Fruit fly (Drosophila melanogaster) whole organism, embryonic: ENCODE measurements around the gene Sf3b3.

Source experiments
- Ada2b ChIP-seq: fragments of 200-800 bp; sonication (Bioruptor generic); IDR thresholded peaks from 2 replicates; pipeline ENCODE4 v1.3.6; 2022; ENCODE audit warnings: missing biosample characterization, missing genetic modification characterization
- Antp ChIP-seq: fragments of 200-800 bp; sonication (Bioruptor generic); optimal IDR thresholded peaks from 3 replicates; lab custom pipeline; 2016; ENCODE audit warnings: missing biosample characterization, missing genetic modification characterization
- Bgb ChIP-seq: fragments of 200-800 bp; sonication (Bioruptor generic); IDR thresholded peaks from 2 replicates; pipeline ENCODE4 v1.3.6; 2022; ENCODE audit warnings: missing biosample characterization, missing genetic modification characterization; ENCODE audit not compliant: partially characterized antibody
- CG12299 ChIP-seq: fragments of 200-800 bp; sonication (Bioruptor generic); optimal IDR thresholded peaks from 2 replicates; lab custom pipeline; 2018; ENCODE audit warnings: missing biosample characterization, mild to moderate bottlenecking, missing genetic modification characterization
- CG17385 ChIP-seq: fragments of 200-800 bp; sonication (Bioruptor generic); optimal IDR thresholded peaks from 3 replicates; lab custom pipeline; 2018; ENCODE audit warnings: missing biosample characterization, mild to moderate bottlenecking, missing genetic modification characterization
- CG1792 ChIP-seq: fragments of 200-800 bp; sonication (Bioruptor generic); optimal IDR thresholded peaks from 2 replicates; lab custom pipeline; 2016; ENCODE audit warnings: missing biosample characterization, missing genetic modification characterization
- CG18764 ChIP-seq: fragments of 200-800 bp; sonication (Bioruptor generic); optimal IDR thresholded peaks from 3 replicates; lab custom pipeline; 2016; ENCODE audit warnings: missing biosample characterization, missing genetic modification characterization
- CG2120 ChIP-seq: fragments of 200-800 bp; sonication (Bioruptor generic); optimal IDR thresholded peaks from 3 replicates; lab custom pipeline; 2016; ENCODE audit warnings: missing biosample characterization, missing genetic modification characterization
- CG2678 ChIP-seq: fragments of 200-800 bp; sonication (Bioruptor generic); optimal IDR thresholded peaks from 3 replicates; lab custom pipeline; 2019; ENCODE audit warnings: missing biosample characterization, mild to moderate bottlenecking, missing genetic modification characterization, moderate library complexity
- CG30020 ChIP-seq: fragments of 200-800 bp; optimal IDR thresholded peaks from 2 replicates; lab custom pipeline; 2019; ENCODE audit warnings: missing biosample characterization, mild to moderate bottlenecking, missing genetic modification characterization, moderate library complexity
- CG31441 ChIP-seq: fragments of 200-800 bp; sonication (Bioruptor generic); IDR thresholded peaks from 2 replicates; pipeline ENCODE4 v1.3.6; 2022; ENCODE audit warnings: missing biosample characterization, missing genetic modification characterization
- CG3281 ChIP-seq: fragments of 200-800 bp; sonication (Bioruptor generic); optimal IDR thresholded peaks from 3 replicates; lab custom pipeline; 2017; ENCODE audit warnings: missing biosample characterization, mild to moderate bottlenecking, missing genetic modification characterization
- CG3407 ChIP-seq: fragments of 200-800 bp; sonication (Bioruptor generic); optimal IDR thresholded peaks from 2 replicates; lab custom pipeline; 2018; ENCODE audit warnings: missing biosample characterization, mild to moderate bottlenecking, missing genetic modification characterization
- CG42726 ChIP-seq: fragments of 200-800 bp; sonication (Bioruptor generic); IDR thresholded peaks from 2 replicates; pipeline ENCODE4 v1.3.6; 2022; ENCODE audit warnings: missing biosample characterization, missing genetic modification characterization; ENCODE audit not compliant: partially characterized antibody
- CG4617 ChIP-seq: fragments of 200-800 bp; sonication (Bioruptor generic); optimal IDR thresholded peaks from 3 replicates; lab custom pipeline; 2016; ENCODE audit warnings: missing biosample characterization, missing genetic modification characterization, borderline replicate concordance
- CG4707 ChIP-seq: fragments of 200-800 bp; sonication (Bioruptor generic); optimal IDR thresholded peaks from 2 replicates; lab custom pipeline; 2018; ENCODE audit warnings: missing biosample characterization, mild to moderate bottlenecking, missing genetic modification characterization, moderate library complexity
- CG6689 ChIP-seq: fragments of 200-800 bp; sonication (Bioruptor generic); IDR thresholded peaks from 2 replicates; pipeline ENCODE4 v1.3.6; 2022; ENCODE audit warnings: missing biosample characterization, missing genetic modification characterization
- CG7357 ChIP-seq: fragments of 200-800 bp; sonication (Bioruptor generic); IDR thresholded peaks from 3 replicates; pipeline ENCODE4 v1.3.6; 2022; ENCODE audit warnings: missing biosample characterization, missing genetic modification characterization
- CG7839 ChIP-seq: fragments of 200-800 bp; sonication (Bioruptor generic); optimal IDR thresholded peaks from 3 replicates; lab custom pipeline; 2018; ENCODE audit warnings: missing biosample characterization, mild to moderate bottlenecking, missing genetic modification characterization, moderate library complexity
- CG7963 ChIP-seq: fragments of 200-800 bp; sonication (Bioruptor generic); IDR thresholded peaks from 3 replicates; pipeline ENCODE4 v1.3.6; 2022; ENCODE audit warnings: missing biosample characterization, missing genetic modification characterization; ENCODE audit not compliant: partially characterized antibody
- CTCF ChIP-seq: fragments of 200-800 bp; sonication (Bioruptor generic); optimal IDR thresholded peaks from 2 replicates; lab custom pipeline; 2017; ENCODE audit warnings: missing biosample characterization, mild to moderate bottlenecking, missing genetic modification characterization, moderate library complexity
- Camta ChIP-seq: fragments of 200-800 bp; sonication (Bioruptor generic); optimal IDR thresholded peaks from 2 replicates; lab custom pipeline; 2016; ENCODE audit warnings: missing biosample characterization, missing genetic modification characterization
- D19A ChIP-seq: fragments of 200-800 bp; optimal IDR thresholded peaks from 3 replicates; lab custom pipeline; 2019; ENCODE audit warnings: missing biosample characterization, mild to moderate bottlenecking, missing genetic modification characterization, moderate library complexity
- Dref ChIP-seq: fragments of 200-800 bp; sonication (Bioruptor generic); IDR thresholded peaks from 2 replicates; pipeline ENCODE4 v1.3.6; 2022; ENCODE audit warnings: missing biosample characterization, missing genetic modification characterization
- Drgx ChIP-seq: fragments of 200-800 bp; sonication (Bioruptor generic); IDR thresholded peaks from 2 replicates; pipeline ENCODE4 v1.3.6; 2022; ENCODE audit warnings: missing biosample characterization, missing genetic modification characterization
- E2f2 ChIP-seq: fragments of 200-800 bp; sonication (Bioruptor generic); IDR thresholded peaks from 2 replicates; pipeline ENCODE4 v1.3.6; 2022; ENCODE audit warnings: missing biosample characterization, missing genetic modification characterization
- HHEX ChIP-seq: fragments of 200-800 bp; sonication (Bioruptor generic); optimal IDR thresholded peaks from 3 replicates; lab custom pipeline; 2017; ENCODE audit warnings: missing biosample characterization, mild to moderate bottlenecking, missing genetic modification characterization, missing genetic modification reagents
- HLH3B ChIP-seq: fragments of 200-800 bp; sonication (Bioruptor generic); IDR thresholded peaks from 2 replicates; pipeline ENCODE4 v1.3.6; 2022; ENCODE audit warnings: missing biosample characterization, missing genetic modification characterization
- Med ChIP-seq: fragments of 200-800 bp; sonication (Bioruptor generic); peaks from one replicate; lab custom pipeline; 2016; ENCODE audit warnings: missing biosample characterization, missing genetic modification characterization, mild to moderate bottlenecking, inconsistent platforms, moderate library complexity
- NFAT ChIP-seq: fragments of 200-800 bp; sonication (Bioruptor generic); IDR thresholded peaks from 2 replicates; pipeline ENCODE4 v1.3.6; 2022; ENCODE audit warnings: missing biosample characterization, missing genetic modification characterization
- Oaz ChIP-seq: fragments of 200-800 bp; sonication (Bioruptor generic); IDR thresholded peaks from 2 replicates; pipeline ENCODE4 v1.3.6; 2022; ENCODE audit warnings: missing biosample characterization, missing genetic modification characterization
- Optix ChIP-seq: fragments of 200-800 bp; sonication (Bioruptor generic); IDR thresholded peaks from 3 replicates; pipeline ENCODE4 v1.3.6; 2022; ENCODE audit warnings: missing biosample characterization, missing genetic modification characterization
- Side ChIP-seq: fragments of 200-800 bp; sonication (Bioruptor generic); optimal IDR thresholded peaks from 2 replicates; lab custom pipeline; 2016; ENCODE audit warnings: missing biosample characterization, missing genetic modification characterization
- abd-A ChIP-seq: fragments of 200-800 bp; sonication (Bioruptor generic); optimal IDR thresholded peaks from 3 replicates; lab custom pipeline; 2019; ENCODE audit warnings: missing biosample characterization, mild to moderate bottlenecking, missing genetic modification characterization, moderate library complexity
- caup ChIP-seq: fragments of 200-800 bp; sonication (Bioruptor generic); optimal IDR thresholded peaks from 3 replicates; lab custom pipeline; 2017; ENCODE audit warnings: missing biosample characterization, mild to moderate bottlenecking, missing genetic modification characterization, moderate library complexity; ENCODE audit not compliant: severe bottlenecking
- eve ChIP-seq, 2 experiments: fragments of >200 bp; optimal IDR thresholded peaks; 2 replicates each; lab custom pipeline; 2017; ENCODE audit warnings: missing biosample characterization in 2 of 2, missing genetic modification characterization in 2 of 2
- fd102C ChIP-seq: fragments of 200-800 bp; sonication (Bioruptor generic); optimal IDR thresholded peaks from 2 replicates; lab custom pipeline; 2018; ENCODE audit warnings: missing biosample characterization, mild to moderate bottlenecking, missing genetic modification characterization, moderate library complexity
- fd64A ChIP-seq: fragments of 200-800 bp; sonication (Bioruptor generic); optimal IDR thresholded peaks from 3 replicates; lab custom pipeline; 2018; ENCODE audit warnings: missing biosample characterization, mild to moderate bottlenecking, missing genetic modification characterization
- fu2 ChIP-seq: fragments of 200-800 bp; sonication (Bioruptor generic); optimal IDR thresholded peaks from 2 replicates; lab custom pipeline; 2016; ENCODE audit warnings: missing biosample characterization, missing genetic modification characterization
- gcm ChIP-seq: fragments of 200-800 bp; sonication (Bioruptor generic); optimal IDR thresholded peaks from 2 replicates; lab custom pipeline; 2019; ENCODE audit warnings: missing biosample characterization, mild to moderate bottlenecking, missing genetic modification characterization, moderate library complexity
- gcm2 ChIP-seq: fragments of 200-800 bp; sonication (Bioruptor generic); optimal IDR thresholded peaks from 2 replicates; lab custom pipeline; 2016; ENCODE audit warnings: missing biosample characterization, missing genetic modification characterization
- hth ChIP-seq: fragments of >200 bp; optimal IDR thresholded peaks from 2 replicates; lab custom pipeline; 2017; ENCODE audit warnings: inconsistent platforms
- ken ChIP-seq: fragments of 200-800 bp; sonication (Bioruptor generic); IDR thresholded peaks from 3 replicates; pipeline ENCODE4 v1.3.6; 2022; ENCODE audit warnings: missing biosample characterization, missing genetic modification characterization
- mld ChIP-seq: fragments of 200-800 bp; sonication (Bioruptor generic); IDR thresholded peaks from 3 replicates; pipeline ENCODE4 v1.3.6; 2022; ENCODE audit warnings: missing biosample characterization, missing genetic modification characterization; ENCODE audit not compliant: partially characterized antibody
- pros ChIP-seq: fragments of 200-800 bp; sonication (Bioruptor generic); optimal IDR thresholded peaks from 3 replicates; lab custom pipeline; 2019; ENCODE audit warnings: missing biosample characterization, mild to moderate bottlenecking, missing genetic modification characterization, moderate library complexity
- row ChIP-seq: fragments of 200-800 bp; sonication (Bioruptor generic); IDR thresholded peaks from 3 replicates; pipeline ENCODE4 v1.3.6; 2022; ENCODE audit warnings: missing biosample characterization, missing genetic modification characterization
- sens ChIP-seq: fragments of 200-800 bp; sonication (Bioruptor generic); peaks from one replicate; lab custom pipeline; 2016; ENCODE audit warnings: missing biosample characterization, missing genetic modification characterization
- stwl ChIP-seq: fragments of 200-800 bp; sonication (Bioruptor generic); optimal IDR thresholded peaks from 3 replicates; lab custom pipeline; 2018; ENCODE audit warnings: missing biosample characterization, mild to moderate bottlenecking, missing genetic modification characterization, moderate library complexity
- sug ChIP-seq: fragments of 200-800 bp; optimal IDR thresholded peaks from 2 replicates; lab custom pipeline; 2019; ENCODE audit warnings: missing biosample characterization, mild to moderate bottlenecking, missing genetic modification characterization, moderate library complexity
- trem ChIP-seq: fragments of 200-800 bp; optimal IDR thresholded peaks from 3 replicates; lab custom pipeline; 2019; ENCODE audit warnings: missing biosample characterization, mild to moderate bottlenecking, missing genetic modification characterization, moderate library complexity

Gene Sf3b3

DNA sequence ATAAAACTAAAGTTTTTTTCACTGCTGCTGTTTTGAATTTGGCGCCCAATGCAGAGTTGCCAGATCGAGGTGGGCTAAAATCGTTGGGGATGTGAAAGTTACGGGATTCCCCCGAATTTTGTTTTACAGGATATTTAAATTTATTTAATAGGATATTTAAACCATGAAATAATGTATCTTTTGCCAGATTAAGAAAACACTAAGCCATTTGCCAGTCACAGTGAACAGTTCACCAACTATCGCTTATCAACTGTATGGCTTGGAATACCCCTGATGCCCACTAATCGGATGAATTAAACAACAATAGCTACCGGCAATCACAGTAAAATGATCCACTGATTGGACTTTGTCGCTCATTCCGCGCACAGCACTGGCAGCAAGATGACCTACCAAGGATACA, 17.9 kb upstream of the Sf3b3 start, which contains the start of gene Dci (continued):
- TF ChIP-seq trem (tag; lab: Kevin White, UChicago), result peak; percentile 39
- TF ChIP-seq CG3407, result peak; percentile 29
- peak; percentile 59; the same call in 1 of the 2 replicates for TF ChIP-seq HLH3B (GFP tag; lab: Robert Waterston, UW)
- TF ChIP-seq abd-A (tag; lab: Kevin White, UChicago), result no peak
- no peak for TF ChIP-seq CG4707 (GFP tag; lab: Kevin White, UChicago)
- peak; percentile 49 for TF ChIP-seq CG7839
- TF ChIP-seq eve (GFP tag; optimal IDR thresholded peaks at IDR 0.05; lab: Kevin White, UChicago), result no peak
- peak; percentile 82 for TF ChIP-seq Optix
- peak; percentile 59 for TF ChIP-seq CG6689 (GFP tag; lab: Robert Waterston, UW)
- TF ChIP-seq CG1792 (GFP tag; lab: Kevin White, UChicago), result peak; percentile 47
- peak; percentile 10 for TF ChIP-seq caup (GFP tag; lab: Kevin White, UChicago)
- no peak for TF ChIP-seq hth (lab: Kevin White, UChicago)
- TF ChIP-seq fu2 (GFP tag; lab: Kevin White, UChicago), result peak; percentile 54
- peak; percentile 46; the same call in 1 of the 3 replicates for TF ChIP-seq CG7357 (GFP tag; lab: Robert Waterston, UW)
- no peak for TF ChIP-seq fd64A (GFP tag; lab: Kevin White, UChicago)
- TF ChIP-seq CG4617, result peak; percentile 77
- TF ChIP-seq Ada2b (GFP tag; lab: Robert Waterston, UW), result peak; percentile 84
- TF ChIP-seq CG42726 (GFP tag; lab: Robert Waterston, UW), result peak; percentile 48; the same call in 1 of the 2 replicates
- TF ChIP-seq CG31441, result peak; percentile 74
- TF ChIP-seq gcm2 (GFP tag; lab: Kevin White, UChicago), result peak; percentile 27
- peak; percentile 48 for TF ChIP-seq CG18764 (GFP tag; lab: Kevin White, UChicago)
- TF ChIP-seq Camta (GFP tag; lab: Kevin White, UChicago), result peak; percentile 73
- peak; percentile 41 for TF ChIP-seq CG3281 (GFP tag; lab: Kevin White, UChicago)
- TF ChIP-seq Antp (GFP tag; lab: Kevin White, UChicago), result peak; percentile 65
- peak; percentile 24 for TF ChIP-seq CG17385 (GFP tag; lab: Kevin White, UChicago)
- TF ChIP-seq row (GFP tag; lab: Robert Waterston, UW), result peak; percentile 96
- no peak for TF ChIP-seq CG30020 (tag; lab: Kevin White, UChicago)
- TF ChIP-seq D19A (tag; lab: Kevin White, UChicago), result no peak

DNA sequence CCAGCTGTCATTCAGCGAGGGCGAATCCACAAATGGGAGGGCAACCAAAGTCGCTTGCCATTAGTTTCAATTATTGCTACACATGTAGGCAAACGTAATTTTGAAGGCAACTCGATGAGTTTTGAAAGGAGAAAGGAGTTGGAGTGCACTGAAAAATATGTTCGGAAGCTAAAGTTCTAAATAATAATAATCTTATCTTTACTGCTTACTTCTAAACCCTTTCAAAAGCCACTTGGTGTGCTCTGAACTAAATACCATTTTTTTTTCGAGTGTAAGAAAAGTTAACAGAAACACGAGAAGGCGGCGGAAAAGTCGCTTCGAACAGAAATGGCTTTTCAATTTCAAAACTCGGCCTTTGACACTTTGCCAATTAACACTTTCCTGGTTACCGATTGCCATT, 10.4 kb upstream of the Sf3b3 start, which contains the start of gene Cep290:
TSS of gene Cep290 (plus strand) at position 301 of the 400 bp plus-strand sequence.
- TF ChIP-seq Drgx (GFP tag; lab: Robert Waterston, UW) (no peak), stwl (tag; lab: Kevin White, UChicago) (no peak), fd102C (GFP tag; lab: Kevin White, UChicago) (no peak), sens (GFP tag; lab: Kevin White, UChicago) (peak; percentile 25), CG2678 (tag; lab: Kevin White, UChicago) (no peak), mld (GFP tag; lab: Robert Waterston, UW) (no peak), Med (GFP tag; lab: Kevin White, UChicago) (no peak)

DNA sequence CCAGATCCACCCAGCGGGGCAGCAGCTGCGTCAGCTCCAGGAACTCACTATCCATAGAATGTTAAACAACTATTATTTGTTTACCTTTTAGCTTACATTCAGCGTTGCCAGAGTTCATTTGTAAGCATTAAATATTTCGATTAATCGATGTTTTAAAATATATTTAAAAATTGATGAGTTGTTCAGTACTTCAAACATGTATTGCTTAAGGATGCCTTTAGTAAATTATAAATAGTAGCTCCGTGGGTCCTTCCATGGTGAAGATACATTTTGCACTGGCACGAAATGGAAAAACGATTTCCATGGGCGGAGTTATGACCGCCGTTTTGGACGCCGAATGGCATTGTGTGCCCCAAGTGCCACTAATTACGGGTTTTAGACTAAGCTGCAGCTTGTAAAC, 8.1 kb upstream of the Sf3b3 start, which contains the start of the genes JMJD5 and Gr61a:
TSS of gene JMJD5 (minus strand) at position 101 of the 400 bp plus-strand sequence.
TSS of gene Gr61a (plus strand) at position 192 of the 400 bp plus-strand sequence.
- TF ChIP-seq sug (no peak), CG12299 (tag; lab: Kevin White, UChicago) (no peak), ken (GFP tag; lab: Robert Waterston, UW) (no peak), CG2120 (GFP tag; lab: Kevin White, UChicago) (no peak), pros (GFP tag; lab: Kevin White, UChicago) (no peak), Oaz (no peak), Bgb (peak; percentile 26; the same call in 1 of the 2 replicates), HHEX (GFP tag; lab: Kevin White, UChicago) (no peak), NFAT (GFP tag; lab: Robert Waterston, UW) (no peak), Dref (no peak), CTCF (GFP tag; lab: Kevin White, UChicago) (no peak), gcm (GFP tag; lab: Kevin White, UChicago) (no peak), CG7963 (GFP tag; lab: Robert Waterston, UW) (no peak), stwl (tag; lab: Kevin White, UChicago) (peak; percentile 20), CG7357 (GFP tag; lab: Robert Waterston, UW) (no peak), Side (GFP tag; lab: Kevin White, UChicago) (no peak), E2f2 (GFP tag; lab: Robert Waterston, UW) (0 out of 2 replicates have a peak, but pooled peaks have one; percentile 27)
